Fruit fly (Drosophila melanogaster): ENCODE results near the gene CG6013.
A peak's percentile ranks its signal among the peaks of the same experiment; 100 is the strongest.

Gene CG6013

dm6 chr3R:19010923-19011322 is 20.4 kb upstream of the CG6013 start (continued):
- TF ChIP-seq lov (optimal IDR thresholded peaks at IDR 0.05) (no peak), lov (GFP tag; IDR thresholded peaks at IDR 0.05) (no peak), sob (GFP tag; IDR thresholded peaks at IDR 0.05) (no peak), corto (GFP tag; optimal IDR thresholded peaks at IDR 0.05) (no peak), Jarid2 (GFP tag; optimal IDR thresholded peaks at IDR 0.05) (peak; percentile 4), Oaz (GFP tag; IDR thresholded peaks at IDR 0.05) (no peak), CHES-1-like (GFP tag; optimal IDR thresholded peaks at IDR 0.05) (no peak), CG16779 (GFP tag; IDR thresholded peaks at IDR 0.05) (no peak), CG10565 (GFP tag; optimal IDR thresholded peaks at IDR 0.05) (no peak), Side (GFP tag; optimal IDR thresholded peaks at IDR 0.05) (no peak), CG7271 (tag; optimal IDR thresholded peaks at IDR 0.05) (peak; percentile 76), Optix (GFP tag; IDR thresholded peaks at IDR 0.05) (no peak), CG1529 (GFP tag; optimal IDR thresholded peaks at IDR 0.05) (no peak), jumu (GFP tag; optimal IDR thresholded peaks at IDR 0.05) (no peak), Fer2 (tag; optimal IDR thresholded peaks at IDR 0.05) (no peak), CG12942 (GFP tag; optimal IDR thresholded peaks at IDR 0.05) (no peak), CG3847 (GFP tag; IDR thresholded peaks at IDR 0.05) (no peak), nmo (GFP tag; optimal IDR thresholded peaks at IDR 0.05) (peak; percentile 10), pb (GFP tag; optimal IDR thresholded peaks at IDR 0.05) (no peak), CTCF (GFP tag; optimal IDR thresholded peaks at IDR 0.05) (no peak), CG4730 (GFP tag; IDR thresholded peaks at IDR 0.05) (no peak), CG4820 (GFP tag; optimal IDR thresholded peaks at IDR 0.05) (no peak), CG10366 (GFP tag; IDR thresholded peaks at IDR 0.05) (no peak), stc (GFP tag; IDR thresholded peaks at IDR 0.05) (no peak), amos (GFP tag; IDR thresholded peaks at IDR 0.05; ENCODE audit: partially characterized antibody) (no peak), Nf-YC (tag; optimal IDR thresholded peaks at IDR 0.05) (no peak), insv (GFP tag; optimal IDR thresholded peaks at IDR 0.05) (no peak), Ada2b (GFP tag; IDR thresholded peaks at IDR 0.05) (no peak), CG32772 (GFP tag; IDR thresholded peaks at IDR 0.05) (no peak), bcd (GFP tag; optimal IDR thresholded peaks at IDR 0.05) (peak; percentile 2), CG2875 (GFP tag; optimal IDR thresholded peaks at IDR 0.05) (no peak), slp2 (GFP tag; optimal IDR thresholded peaks at IDR 0.05) (no peak), chm (GFP tag; IDR thresholded peaks at IDR 0.05) (peak; percentile 48; the same call in 1 of the 2 replicates), tx (GFP tag; optimal IDR thresholded peaks at IDR 0.05) (no peak), ttk (GFP tag; IDR thresholded peaks at IDR 0.05) (no peak), NFAT (GFP tag; IDR thresholded peaks at IDR 0.05) (no peak), Sry-δ (GFP tag; optimal IDR thresholded peaks at IDR 0.05) (no peak), wor (GFP tag; IDR thresholded peaks at IDR 0.05) (no peak), scrt (GFP tag; optimal IDR thresholded peaks at IDR 0.05) (no peak), CG17568 (GFP tag; optimal IDR thresholded peaks at IDR 0.05) (peak; percentile 6), HLH54F (GFP tag; optimal IDR thresholded peaks at IDR 0.05) (no peak), CG6854 (GFP tag; optimal IDR thresholded peaks at IDR 0.05) (no peak), crp (GFP tag; optimal IDR thresholded peaks at IDR 0.05) (no peak), CG11695 (GFP tag; IDR thresholded peaks at IDR 0.05) (peak; percentile 41; the same call in 1 of the 3 replicates), CG33557 (GFP tag; optimal IDR thresholded peaks at IDR 0.05) (no peak), CG12659 (GFP tag; optimal IDR thresholded peaks at IDR 0.05) (no peak), CG7839 (tag; optimal IDR thresholded peaks at IDR 0.05) (peak; percentile 53), D19A (tag; optimal IDR thresholded peaks at IDR 0.05) (no peak), Lhr (GFP tag; optimal IDR thresholded peaks at IDR 0.05) (no peak), CG10274 (GFP tag; optimal IDR thresholded peaks at IDR 0.05) (no peak), CG2678 (tag; optimal IDR thresholded peaks at IDR 0.05) (peak; percentile 56), CG3995 (GFP tag; optimal IDR thresholded peaks at IDR 0.05) (no peak), CG9727 (GFP tag; optimal IDR thresholded peaks at IDR 0.05) (peak; percentile 42)

All from whole organism, embryonic.